Worm (Caenorhabditis elegans): Measurements from ENCODE around the gene fbxb-111.
A peak's percentile ranks its signal among the peaks of the same experiment; 100 is the strongest.

fbxb-111 gene

ce11 chrII:2815017-2815416 lies 40.2 kb upstream of the fbxb-111 start:
- TF ChIP-seq tbx-2 (tag; optimal IDR thresholded peaks at IDR 0.05), result no peak
- no peak for TF ChIP-seq ama-1 (optimal IDR thresholded peaks at IDR 0.05)
- no peak for TF ChIP-seq ztf-4 (tag; optimal IDR thresholded peaks at IDR 0.05)
- TF ChIP-seq pha-4 (tag; optimal IDR thresholded peaks at IDR 0.05), result no peak
- TF ChIP-seq egl-5 (tag; optimal IDR thresholded peaks at IDR 0.05), result no peak
- TF ChIP-seq aly-2 (tag; optimal IDR thresholded peaks at IDR 0.05), result no peak
- TF ChIP-seq nhr-237 (tag; optimal IDR thresholded peaks at IDR 0.05), result no peak
- TF ChIP-seq snpc-4 (tag; optimal IDR thresholded peaks at IDR 0.05), result no peak
- TF ChIP-seq elt-1 (tag; optimal IDR thresholded peaks at IDR 0.05), result no peak
- no peak for TF ChIP-seq elt-3 (tag; optimal IDR thresholded peaks at IDR 0.05)
- no peak for TF ChIP-seq eor-1 (tag; optimal IDR thresholded peaks at IDR 0.05)
- TF ChIP-seq ceh-9 (tag; optimal IDR thresholded peaks at IDR 0.05), result no peak
- TF ChIP-seq R02D3.7 (tag; optimal IDR thresholded peaks at IDR 0.05), result no peak
- no peak for TF ChIP-seq egl-27 (tag; optimal IDR thresholded peaks at IDR 0.05)
- no peak for TF ChIP-seq unc-62 (GFP tag; optimal IDR thresholded peaks at IDR 0.05)
- TF ChIP-seq nhr-28 (tag; optimal IDR thresholded peaks at IDR 0.05), result no peak

ce11 chrII:2807674-2808206 lies 32.9 kb upstream of the fbxb-111 start, which contains the start of gene K12H6.12:
Gene K12H6.12, plus strand, starts transcription at chrII:2808156.
- TF ChIP-seq nhr-11 (tag; optimal IDR thresholded peaks at IDR 0.05), result peak; percentile 34
- peak; percentile 3 for TF ChIP-seq hmg-11 (tag; optimal IDR thresholded peaks at IDR 0.05)
- TF ChIP-seq snpc-4 (tag; optimal IDR thresholded peaks at IDR 0.05), result no peak
- TF ChIP-seq pha-4 (tag; optimal IDR thresholded peaks at IDR 0.05), result peak; percentile 58

ce11 chrII:2805566-2805965 lies 30.8 kb upstream of the fbxb-111 start:
- TF ChIP-seq nhr-23 (tag; optimal IDR thresholded peaks at IDR 0.05) (peak; percentile 33), ztf-4 (tag; optimal IDR thresholded peaks at IDR 0.05) (no peak), ceh-28 (tag; optimal IDR thresholded peaks at IDR 0.05) (no peak), fkh-2 (tag; optimal IDR thresholded peaks at IDR 0.05) (no peak), elt-1 (tag; optimal IDR thresholded peaks at IDR 0.05) (no peak), unc-62 (GFP tag; optimal IDR thresholded peaks at IDR 0.05) (no peak), elt-3 (tag; optimal IDR thresholded peaks at IDR 0.05) (peak in 1 of 3 experiments; percentile 64), jun-1 (tag; optimal IDR thresholded peaks at IDR 0.05) (no peak)

- TF ChIP-seq elt-2 (tag; optimal IDR thresholded peaks at IDR 0.05) (peak; percentile 8), pha-4 (tag; optimal IDR thresholded peaks at IDR 0.05) (peak; percentile 42), ceh-82 (tag; optimal IDR thresholded peaks at IDR 0.05) (no peak)
Measured at ce11 chrII:2804949-2805348, 30.1 kb upstream of the fbxb-111 start.

- peak; percentile 4 for TF ChIP-seq lin-15B (tag; optimal IDR thresholded peaks at IDR 0.05)
- no peak for TF ChIP-seq daf-12 (tag; optimal IDR thresholded peaks at IDR 0.05)
- TF ChIP-seq ceh-82 (tag; optimal IDR thresholded peaks at IDR 0.05), result no peak
- peak; percentile 63 for TF ChIP-seq pha-4 (tag; optimal IDR thresholded peaks at IDR 0.05)
- TF ChIP-seq pqm-1 (tag; optimal IDR thresholded peaks at IDR 0.05), result no peak
- TF ChIP-seq nfya-1 (tag; optimal IDR thresholded peaks at IDR 0.05; ENCODE audit: insufficient read depth), result peak; percentile 67
- TF ChIP-seq zag-1 (tag; optimal IDR thresholded peaks at IDR 0.05), result no peak
Measured at ce11 chrII:2804245-2804644, 29.4 kb upstream of the fbxb-111 start.

- TF ChIP-seq elt-1 (tag; optimal IDR thresholded peaks at IDR 0.05) (no peak), mml-1 (tag; optimal IDR thresholded peaks at IDR 0.05) (peak; percentile 37), pha-4 (tag; optimal IDR thresholded peaks at IDR 0.05) (no peak), fos-1 (tag; optimal IDR thresholded peaks at IDR 0.05) (no peak), elt-3 (tag; optimal IDR thresholded peaks at IDR 0.05) (peak in 1 of 3 experiments; percentile 30), nhr-43 (tag; optimal IDR thresholded peaks at IDR 0.05; ENCODE audit: poor library complexity, severe bottlenecking) (peak; percentile 15), pqm-1 (tag; optimal IDR thresholded peaks at IDR 0.05) (peak; percentile 64), elt-2 (tag; optimal IDR thresholded peaks at IDR 0.05) (peak; percentile 89), nhr-25 (tag; optimal IDR thresholded peaks at IDR 0.05) (peak; percentile 18)
Measured at ce11 chrII:2802804-2803586, 28.2 kb upstream of the fbxb-111 start.

Measured in whole organism, L3 larva.